Fruit fly (Drosophila melanogaster) whole organism, embryonic: ENCODE data around the gene CG33262.

Experiments
- Blimp-1 ChIP-seq: fragments of 200-800 bp; sonication (Bioruptor generic); optimal IDR thresholded peaks from 3 replicates; lab custom pipeline; 2018; ENCODE audit warnings: missing biosample characterization, missing genetic modification characterization, mild to moderate bottlenecking, moderate library complexity, missing genetic modification reagents
- CG10979 ChIP-seq: fragments of 200-800 bp; sonication (Bioruptor generic); optimal IDR thresholded peaks from 2 replicates; lab custom pipeline; 2018; ENCODE audit warnings: missing biosample characterization, mild to moderate bottlenecking, missing genetic modification characterization, moderate library complexity
- CG11723 ChIP-seq: fragments of 200-800 bp; sonication (Bioruptor generic); optimal IDR thresholded peaks from 2 replicates; lab custom pipeline; 2017; ENCODE audit warnings: missing biosample characterization, mild to moderate bottlenecking, missing genetic modification characterization
- CG12659 ChIP-seq: fragments of 200-800 bp; sonication (Bioruptor generic); optimal IDR thresholded peaks from 3 replicates; lab custom pipeline; 2017; ENCODE audit warnings: mild to moderate bottlenecking, missing biosample characterization, missing genetic modification reagents, missing genetic modification characterization
- CG16779 ChIP-seq: fragments of 200-800 bp; sonication (Bioruptor generic); IDR thresholded peaks from 2 replicates; pipeline ENCODE4 v1.3.6; 2022; ENCODE audit warnings: missing biosample characterization, missing genetic modification characterization
- CG18262 ChIP-seq: fragments of 200-800 bp; optimal IDR thresholded peaks from 3 replicates; lab custom pipeline; 2019; ENCODE audit warnings: missing biosample characterization, mild to moderate bottlenecking, missing genetic modification characterization, moderate library complexity
- CG2199 ChIP-seq: fragments of 200-800 bp; sonication (Bioruptor generic); IDR thresholded peaks from 3 replicates; pipeline ENCODE4 v1.3.6; 2022; ENCODE audit warnings: missing biosample characterization, missing genetic modification characterization
- CG2712 ChIP-seq: fragments of 200-800 bp; optimal IDR thresholded peaks from 3 replicates; lab custom pipeline; 2019; ENCODE audit warnings: missing biosample characterization, mild to moderate bottlenecking, missing genetic modification characterization, moderate library complexity
- CG31441 ChIP-seq: fragments of 200-800 bp; sonication (Bioruptor generic); IDR thresholded peaks from 2 replicates; pipeline ENCODE4 v1.3.6; 2022; ENCODE audit warnings: missing biosample characterization, missing genetic modification characterization
- CG3281 ChIP-seq: fragments of 200-800 bp; sonication (Bioruptor generic); optimal IDR thresholded peaks from 3 replicates; lab custom pipeline; 2017; ENCODE audit warnings: missing biosample characterization, mild to moderate bottlenecking, missing genetic modification characterization
- CG34376 ChIP-seq: fragments of 200-800 bp; sonication (Bioruptor generic); optimal IDR thresholded peaks from 2 replicates; lab custom pipeline; 2018; ENCODE audit warnings: missing biosample characterization, mild to moderate bottlenecking, missing genetic modification characterization
- CG4820 ChIP-seq: fragments of 200-800 bp; sonication (Bioruptor generic); optimal IDR thresholded peaks from 3 replicates; lab custom pipeline; 2016; ENCODE audit warnings: missing biosample characterization, missing genetic modification characterization
- CG7271 ChIP-seq: fragments of 200-800 bp; sonication (Bioruptor generic); optimal IDR thresholded peaks from 2 replicates; lab custom pipeline; 2018; ENCODE audit warnings: missing biosample characterization, mild to moderate bottlenecking, missing genetic modification characterization, moderate library complexity
- Camta ChIP-seq: fragments of 200-800 bp; sonication (Bioruptor generic); optimal IDR thresholded peaks from 2 replicates; lab custom pipeline; 2016; ENCODE audit warnings: missing biosample characterization, missing genetic modification characterization
- Drgx ChIP-seq: fragments of 200-800 bp; sonication (Bioruptor generic); IDR thresholded peaks from 2 replicates; pipeline ENCODE4 v1.3.6; 2022; ENCODE audit warnings: missing biosample characterization, missing genetic modification characterization
- HHEX ChIP-seq: fragments of 200-800 bp; sonication (Bioruptor generic); optimal IDR thresholded peaks from 3 replicates; lab custom pipeline; 2017; ENCODE audit warnings: missing biosample characterization, mild to moderate bottlenecking, missing genetic modification characterization, missing genetic modification reagents
- Hmr ChIP-seq: fragments of 200-800 bp; sonication (Bioruptor generic); optimal IDR thresholded peaks from 3 replicates; lab custom pipeline; 2017; ENCODE audit warnings: mild to moderate bottlenecking, missing biosample characterization, missing genetic modification reagents, missing genetic modification characterization
- Sin3A ChIP-seq: fragments of >200 bp; optimal IDR thresholded peaks from 2 replicates; lab custom pipeline; 2018
- Stat92E ChIP-seq, 3 experiments: fragments of >200 bp in 2 of 3; fragments of 200-800 bp in 1 of 3; sonication (Bioruptor generic) in 1 of 3; optimal IDR thresholded peaks; 2 replicates each; lab custom pipeline; 2017 to 2019; ENCODE audit warnings: missing biosample characterization in 3 of 3, missing genetic modification characterization in 3 of 3, mild to moderate bottlenecking in 1 of 3, moderate library complexity in 1 of 3
- Xrp1 ChIP-seq: fragments of 200-800 bp; sonication (Bioruptor generic); IDR thresholded peaks from 2 replicates; pipeline ENCODE4 v1.3.6; 2022; ENCODE audit warnings: missing biosample characterization, missing genetic modification characterization
- bsh ChIP-seq, 2 experiments: fragments of 200-800 bp; sonication (Bioruptor generic); optimal IDR thresholded peaks; 2 replicates each; lab custom pipeline; 2017 to 2018; ENCODE audit warnings: mild to moderate bottlenecking in 2 of 2, missing biosample characterization in 2 of 2, missing genetic modification characterization in 2 of 2, moderate library complexity in 1 of 2
- cg ChIP-seq: fragments of 200-800 bp; sonication (Bioruptor generic); optimal IDR thresholded peaks from 3 replicates; lab custom pipeline; 2019; ENCODE audit warnings: missing biosample characterization, mild to moderate bottlenecking, missing genetic modification characterization, moderate library complexity
- emc ChIP-seq: fragments of 200-800 bp; sonication (Bioruptor generic); optimal IDR thresholded peaks from 2 replicates; lab custom pipeline; 2016; ENCODE audit warnings: missing biosample characterization, missing genetic modification characterization
- gem ChIP-seq: fragments of 200-800 bp; sonication (Bioruptor generic); optimal IDR thresholded peaks from 2 replicates; lab custom pipeline; 2019; ENCODE audit warnings: missing biosample characterization, mild to moderate bottlenecking, missing genetic modification characterization, moderate library complexity
- grn ChIP-seq: fragments of 200-800 bp; sonication (Bioruptor generic); optimal IDR thresholded peaks from 3 replicates; lab custom pipeline; 2017; ENCODE audit warnings: missing biosample characterization, missing genetic modification characterization
- gro ChIP-seq: fragments of 200-800 bp; sonication (Bioruptor generic); optimal IDR thresholded peaks from 2 replicates; lab custom pipeline; 2016; ENCODE audit warnings: missing biosample characterization, missing genetic modification characterization
- gt ChIP-seq: fragments of 200-800 bp; sonication (Bioruptor generic); IDR thresholded peaks from 2 replicates; pipeline ENCODE4 v1.3.6; 2022; ENCODE audit warnings: missing biosample characterization, missing genetic modification characterization
- klu ChIP-seq: fragments of 200-800 bp; sonication (Bioruptor generic); IDR thresholded peaks from 2 replicates; pipeline ENCODE4 v1.3.6; 2022; ENCODE audit warnings: missing biosample characterization, missing genetic modification characterization
- kni ChIP-seq: fragments of 200-800 bp; sonication (Bioruptor generic); optimal IDR thresholded peaks from 3 replicates; lab custom pipeline; 2017; ENCODE audit warnings: mild to moderate bottlenecking, missing biosample characterization, missing genetic modification reagents, missing genetic modification characterization
- lab ChIP-seq: fragments of 200-800 bp; sonication (Bioruptor generic); optimal IDR thresholded peaks from 3 replicates; lab custom pipeline; 2017; ENCODE audit warnings: missing biosample characterization, missing genetic modification characterization, mild to moderate bottlenecking, moderate library complexity, missing genetic modification reagents
- nom ChIP-seq: fragments of 200-800 bp; sonication (Bioruptor generic); optimal IDR thresholded peaks from 2 replicates; lab custom pipeline; 2017; ENCODE audit warnings: missing biosample characterization, missing genetic modification characterization, mild to moderate bottlenecking, moderate library complexity, missing genetic modification reagents
- phol ChIP-seq: fragments of 200-800 bp; sonication (Bioruptor generic); optimal IDR thresholded peaks from 3 replicates; lab custom pipeline; 2018; ENCODE audit warnings: missing biosample characterization, mild to moderate bottlenecking, missing genetic modification characterization, moderate library complexity
- pum ChIP-seq: fragments of 200-800 bp; sonication (Bioruptor generic); optimal IDR thresholded peaks from 2 replicates; lab custom pipeline; 2016; ENCODE audit warnings: missing biosample characterization, missing genetic modification characterization
- tll ChIP-seq, 2 experiments: fragments of 200-800 bp in 1 of 2; fragments of >200 bp in 1 of 2; sonication (Bioruptor generic) in 1 of 2; optimal IDR thresholded peaks; 2 replicates each; lab custom pipeline; 2017 to 2019; ENCODE audit warnings: missing biosample characterization in 2 of 2, missing genetic modification characterization in 2 of 2, mild to moderate bottlenecking in 1 of 2, moderate library complexity in 1 of 2
- twi ChIP-seq: fragments of 200-800 bp; optimal IDR thresholded peaks from 2 replicates; lab custom pipeline; 2019; ENCODE audit warnings: missing biosample characterization, mild to moderate bottlenecking, missing genetic modification characterization, moderate library complexity
- vfl ChIP-seq: fragments of 200-800 bp; sonication (Bioruptor generic); optimal IDR thresholded peaks from 2 replicates; lab custom pipeline; 2016; ENCODE audit warnings: missing biosample characterization, missing genetic modification characterization
- wor ChIP-seq: fragments of 200-800 bp; sonication (Bioruptor generic); IDR thresholded peaks from 2 replicates; pipeline ENCODE4 v1.3.6; 2022; ENCODE audit warnings: missing biosample characterization, missing genetic modification characterization
- zen2 ChIP-seq: fragments of 200-800 bp; sonication (Bioruptor generic); IDR thresholded peaks from 3 replicates; pipeline ENCODE4 v1.3.6; 2022; ENCODE audit warnings: missing biosample characterization, missing genetic modification characterization; ENCODE audit not compliant: partially characterized antibody

Gene CG33262

dm6 chr3L:13108354-13108882 lies 27.7 kb upstream of the CG33262 start:
- peak; percentile 78 for TF ChIP-seq grn
- TF ChIP-seq CG34376 (GFP tag; lab: Kevin White, UChicago) = no peak
- 0 out of 3 replicates have a peak, but pooled peaks have one; percentile 41 for TF ChIP-seq CG2199 (GFP tag; lab: Robert Waterston, UW)
- peak in 1 of 3 experiments; percentile 97 for TF ChIP-seq Stat92E (GFP tag; optimal IDR thresholded peaks at IDR 0.05; lab: Kevin White, UChicago)
- no peak for TF ChIP-seq CG3281 (GFP tag; lab: Kevin White, UChicago)
- TF ChIP-seq Hmr (GFP tag; lab: Kevin White, UChicago) = no peak
- peak; percentile 69 for TF ChIP-seq Blimp-1
- no peak for TF ChIP-seq zen2 (GFP tag; lab: Robert Waterston, UW)

dm6 chr3L:13109362-13109761 lies 26.7 kb upstream of the CG33262 start:
- no peak for TF ChIP-seq CG31441 (GFP tag; lab: Robert Waterston, UW)
- peak; percentile 58; the same call in 1 of the 2 replicates for TF ChIP-seq Drgx (GFP tag; lab: Robert Waterston, UW)
- TF ChIP-seq CG4820 = no peak
- peak; percentile 22 for TF ChIP-seq CG2712 (tag; lab: Kevin White, UChicago)
- TF ChIP-seq Sin3A (lab: Kevin White, UChicago) = no peak
- TF ChIP-seq vfl (GFP tag; lab: Kevin White, UChicago) = no peak
- TF ChIP-seq HHEX (GFP tag; lab: Kevin White, UChicago) = no peak
- TF ChIP-seq bsh (GFP tag; optimal IDR thresholded peaks at IDR 0.05; lab: Kevin White, UChicago) = peak in 1 of 2 experiments; percentile 61
- no peak for TF ChIP-seq CG12659 (GFP tag; lab: Kevin White, UChicago)
- TF ChIP-seq cg (GFP tag; lab: Kevin White, UChicago) = no peak
- no peak for TF ChIP-seq CG7271
- no peak for TF ChIP-seq emc
- peak; percentile 31 for TF ChIP-seq gem (tag; lab: Kevin White, UChicago)
- TF ChIP-seq CG16779 (GFP tag; lab: Robert Waterston, UW) = no peak
- no peak for TF ChIP-seq lab (GFP tag; lab: Kevin White, UChicago)
- peak; percentile 71 for TF ChIP-seq nom (GFP tag; lab: Kevin White, UChicago)
- TF ChIP-seq CG18262 = peak; percentile 5
- TF ChIP-seq Camta (GFP tag; lab: Kevin White, UChicago) = no peak
- no peak for TF ChIP-seq twi (tag; lab: Kevin White, UChicago)
- no peak for TF ChIP-seq gro (GFP tag; lab: Kevin White, UChicago)
- TF ChIP-seq phol (tag; lab: Kevin White, UChicago) = peak; percentile 12
- TF ChIP-seq klu = no peak
- TF ChIP-seq CG11723 = no peak
- 0 out of 2 replicates have a peak, but pooled peaks have one; percentile 7 for TF ChIP-seq Xrp1
- no peak for TF ChIP-seq wor (GFP tag; lab: Robert Waterston, UW)
- TF ChIP-seq pum (GFP tag; lab: Kevin White, UChicago) = no peak
- TF ChIP-seq CG10979 (tag; lab: Kevin White, UChicago) = peak; percentile 25

dm6 chr3L:13111422-13111821 lies 24.6 kb upstream of the CG33262 start:
- TF ChIP-seq gt (GFP tag; lab: Robert Waterston, UW) (no peak), tll (GFP tag; optimal IDR thresholded peaks at IDR 0.05; lab: Kevin White, UChicago) (peak in 1 of 2 experiments; percentile 90), CG2199 (GFP tag; lab: Robert Waterston, UW) (peak; percentile 59; the same call in 1 of the 3 replicates), kni (GFP tag; lab: Kevin White, UChicago) (peak; percentile 45)
